Worm (Caenorhabditis elegans): ENCODE results near the gene sri-20.

Gene sri-20

DNA sequence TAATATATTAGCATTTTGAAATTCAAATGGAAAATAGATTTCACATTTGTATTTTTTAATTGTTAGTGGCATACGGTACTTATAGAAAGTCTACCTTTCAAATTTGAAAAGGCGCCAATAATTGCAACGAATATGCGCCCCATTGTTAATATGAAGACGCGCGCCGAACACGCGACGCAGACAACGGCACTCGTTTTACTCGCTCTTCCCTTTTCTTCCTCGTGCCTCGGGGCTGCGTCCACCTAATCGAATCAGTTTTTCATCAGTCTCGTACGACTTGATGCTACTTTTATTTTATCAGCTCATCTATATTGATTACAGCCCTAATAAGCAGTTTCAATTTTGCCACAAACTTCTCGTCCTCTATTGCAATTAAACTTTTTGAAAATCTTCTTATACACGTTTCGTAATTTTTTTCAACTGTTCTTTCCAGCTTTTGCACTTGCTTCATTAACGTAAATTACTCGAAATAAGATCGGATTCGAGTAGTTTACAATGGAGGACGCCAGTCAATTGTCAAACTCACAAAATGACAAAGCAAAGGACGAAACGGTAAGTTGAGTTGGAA is 6.4 kb upstream of the sri-20 start, which contains the start of gene cash-1 (continued):
- TF ChIP-seq eor-1 (tag; optimal IDR thresholded peaks at IDR 0.05) (no peak), R02D3.7 (tag; optimal IDR thresholded peaks at IDR 0.05) (no peak), nhr-11 (tag; optimal IDR thresholded peaks at IDR 0.05) (no peak)

DNA sequence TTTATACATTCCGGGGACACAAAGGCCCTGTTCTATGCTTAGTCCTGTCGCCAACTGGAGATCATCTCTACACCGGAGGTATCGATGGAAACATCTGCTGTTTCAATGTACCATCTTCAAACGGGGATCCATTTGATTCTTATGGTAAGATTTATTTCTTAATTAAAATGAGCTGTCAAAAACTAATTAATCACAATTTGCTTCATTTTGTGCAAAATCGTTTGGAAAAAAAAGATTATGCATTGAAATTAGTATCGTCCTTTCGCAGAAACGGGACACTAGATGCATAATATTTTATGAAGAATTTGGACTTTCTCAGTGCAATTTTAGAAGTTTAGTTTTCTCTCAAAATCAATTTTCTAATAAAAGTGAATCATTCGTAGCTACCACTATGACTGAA is 4.5 kb upstream of the sri-20 start:
- no peak for TF ChIP-seq lsy-12 (tag; optimal IDR thresholded peaks at IDR 0.05)
- no peak for TF ChIP-seq unc-62 (GFP tag; optimal IDR thresholded peaks at IDR 0.05)
- no peak for TF ChIP-seq elt-1 (tag; optimal IDR thresholded peaks at IDR 0.05)
- no peak for TF ChIP-seq lin-39 (tag; optimal IDR thresholded peaks at IDR 0.05)
- TF ChIP-seq aly-2 (tag; optimal IDR thresholded peaks at IDR 0.05), result no peak
- TF ChIP-seq ztf-4 (tag; optimal IDR thresholded peaks at IDR 0.05), result no peak
- TF ChIP-seq elt-2 (tag; optimal IDR thresholded peaks at IDR 0.05), result no peak
- no peak for TF ChIP-seq zag-1 (tag; optimal IDR thresholded peaks at IDR 0.05)
- no peak for TF ChIP-seq R02D3.7 (tag; optimal IDR thresholded peaks at IDR 0.05)
- TF ChIP-seq fos-1 (tag; optimal IDR thresholded peaks at IDR 0.05), result no peak
- TF ChIP-seq nhr-77 (tag; optimal IDR thresholded peaks at IDR 0.05), result no peak
- no peak for TF ChIP-seq egl-5 (tag; optimal IDR thresholded peaks at IDR 0.05)

- no peak for TF ChIP-seq fos-1 (tag; optimal IDR thresholded peaks at IDR 0.05)
- no peak for TF ChIP-seq aly-2 (tag; optimal IDR thresholded peaks at IDR 0.05)
- no peak for TF ChIP-seq ZK546.5 (tag; optimal IDR thresholded peaks at IDR 0.05)
- TF ChIP-seq ztf-4 (tag; optimal IDR thresholded peaks at IDR 0.05), result no peak
- no peak for TF ChIP-seq zag-1 (tag; optimal IDR thresholded peaks at IDR 0.05)
- no peak for TF ChIP-seq sea-2 (GFP tag; optimal IDR thresholded peaks at IDR 0.05)
- peak; percentile 40 for TF ChIP-seq pqm-1 (tag; optimal IDR thresholded peaks at IDR 0.05)
- TF ChIP-seq lin-15B (tag; optimal IDR thresholded peaks at IDR 0.05), result no peak
- no peak for TF ChIP-seq snpc-4 (tag; optimal IDR thresholded peaks at IDR 0.05)
- TF ChIP-seq nhr-12 (tag; optimal IDR thresholded peaks at IDR 0.05), result no peak
- TF ChIP-seq mml-1 (tag; optimal IDR thresholded peaks at IDR 0.05), result no peak
- no peak for TF ChIP-seq ceh-82 (tag; optimal IDR thresholded peaks at IDR 0.05)
- TF ChIP-seq nhr-67 (tag; optimal IDR thresholded peaks at IDR 0.05), result no peak
- no peak for TF ChIP-seq tbx-2 (tag; optimal IDR thresholded peaks at IDR 0.05)
- TF ChIP-seq R02D3.7 (tag; optimal IDR thresholded peaks at IDR 0.05), result no peak
- no peak for TF ChIP-seq fkh-10 (GFP tag; optimal IDR thresholded peaks at IDR 0.05)
- no peak for TF ChIP-seq nhr-77 (tag; optimal IDR thresholded peaks at IDR 0.05)
- no peak for TF ChIP-seq nhr-76 (tag; optimal IDR thresholded peaks at IDR 0.05)
- TF ChIP-seq jun-1 (tag; optimal IDR thresholded peaks at IDR 0.05), result peak; percentile 45
- TF ChIP-seq unc-62 (GFP tag; optimal IDR thresholded peaks at IDR 0.05), result no peak
- peak; percentile 84 for TF ChIP-seq elt-2 (tag; optimal IDR thresholded peaks at IDR 0.05)
Measured at ce11 chrV:10371177-10371576, 2.8 kb downstream of the sri-20 start.

ce11 chrV:10371951-10372350 is 3.6 kb downstream of the sri-20 start, which contains the start of gene ugt-49:
ugt-49 (plus strand) TSS chrV:10372321.
- TF ChIP-seq nhr-12 (tag; optimal IDR thresholded peaks at IDR 0.05), result no peak
- TF ChIP-seq pha-4 (tag; optimal IDR thresholded peaks at IDR 0.05), result peak; percentile 23
- no peak for TF ChIP-seq sea-2 (GFP tag; optimal IDR thresholded peaks at IDR 0.05)
- no peak for TF ChIP-seq lin-15B (tag; optimal IDR thresholded peaks at IDR 0.05)
- no peak for TF ChIP-seq nhr-77 (tag; optimal IDR thresholded peaks at IDR 0.05)
- no peak for TF ChIP-seq nhr-76 (tag; optimal IDR thresholded peaks at IDR 0.05)
- no peak for TF ChIP-seq ceh-28 (tag; optimal IDR thresholded peaks at IDR 0.05)
- TF ChIP-seq ZK546.5 (tag; optimal IDR thresholded peaks at IDR 0.05), result no peak
- peak; percentile 40 for TF ChIP-seq pqm-1 (tag; optimal IDR thresholded peaks at IDR 0.05)
- TF ChIP-seq elt-2 (tag; optimal IDR thresholded peaks at IDR 0.05), result peak; percentile 63

DNA sequence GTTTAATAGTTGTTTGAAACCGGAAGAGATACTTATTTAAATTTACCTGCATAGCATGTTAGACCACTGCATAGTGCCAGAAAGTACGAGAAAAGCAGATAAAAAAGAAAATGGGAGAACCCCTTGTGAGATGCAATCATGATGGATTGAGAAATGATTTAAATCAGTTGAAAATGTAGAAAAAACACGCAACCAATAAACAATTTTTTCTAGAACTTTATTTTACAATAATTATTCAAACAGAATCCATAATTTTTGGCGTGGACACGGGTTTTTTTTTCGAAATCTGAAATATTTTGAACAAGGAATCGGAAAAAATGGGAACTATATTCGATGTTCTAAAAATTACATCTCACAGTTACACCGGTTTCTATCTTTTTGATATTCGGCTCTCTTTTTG is 10.9 kb downstream of the sri-20 start, which contains the start of gene AC3.12:
Gene AC3.12, minus strand, starts transcription at position 101 of the 400 bp plus-strand sequence.
- TF ChIP-seq ceh-9 (tag; optimal IDR thresholded peaks at IDR 0.05) (no peak), pqm-1 (tag; optimal IDR thresholded peaks at IDR 0.05) (no peak), ceh-82 (tag; optimal IDR thresholded peaks at IDR 0.05) (no peak), nhr-11 (tag; optimal IDR thresholded peaks at IDR 0.05) (no peak), unc-39 (tag; optimal IDR thresholded peaks at IDR 0.05) (no peak), elt-1 (tag; optimal IDR thresholded peaks at IDR 0.05) (no peak), mml-1 (tag; optimal IDR thresholded peaks at IDR 0.05) (no peak), ZK546.5 (tag; optimal IDR thresholded peaks at IDR 0.05) (no peak), fkh-2 (tag; optimal IDR thresholded peaks at IDR 0.05) (no peak), nhr-77 (tag; optimal IDR thresholded peaks at IDR 0.05) (no peak)

Data from whole organism, L3 larva.